Fruit fly (Drosophila melanogaster) whole organism, adult: Measurements from ENCODE around the gene Tgi.

Experiments used
- CG11617 ChIP-seq: fragments of 200-800 bp; sonication (Bioruptor generic); optimal IDR thresholded peaks from 2 replicates; lab custom pipeline; 2017; ENCODE audit warnings: mild to moderate bottlenecking, missing biosample characterization, missing genetic modification reagents, missing genetic modification characterization
- CG12768 ChIP-seq: fragments of 200-800 bp; sonication (Bioruptor generic); optimal IDR thresholded peaks from 2 replicates; lab custom pipeline; 2017; ENCODE audit warnings: missing biosample characterization, missing genetic modification characterization, mild to moderate bottlenecking, moderate library complexity, missing genetic modification reagents
- CG14711 ChIP-seq: fragments of 200-800 bp; sonication (Bioruptor generic); optimal IDR thresholded peaks from 2 replicates; lab custom pipeline; 2018; ENCODE audit warnings: missing biosample characterization, mild to moderate bottlenecking, missing genetic modification characterization, moderate library complexity
- CG1620 ChIP-seq: fragments of 200-800 bp; sonication (Bioruptor generic); optimal IDR thresholded peaks from 2 replicates; lab custom pipeline; 2016; ENCODE audit warnings: missing biosample characterization, missing genetic modification characterization
- CG33017 ChIP-seq: fragments of 200-800 bp; sonication (Bioruptor generic); optimal IDR thresholded peaks from 2 replicates; lab custom pipeline; 2018; ENCODE audit warnings: missing biosample characterization, mild to moderate bottlenecking, missing genetic modification characterization, moderate library complexity
- CG5204 ChIP-seq: fragments of 200-800 bp; sonication (Bioruptor generic); optimal IDR thresholded peaks from 2 replicates; lab custom pipeline; 2016; ENCODE audit warnings: missing biosample characterization, missing genetic modification characterization
- CG7045 ChIP-seq: fragments of 200-800 bp; sonication (Bioruptor generic); optimal IDR thresholded peaks from 2 replicates; lab custom pipeline; 2017; ENCODE audit warnings: missing biosample characterization, mild to moderate bottlenecking, missing genetic modification characterization
- CG7101 ChIP-seq: fragments of 200-800 bp; sonication (Bioruptor generic); optimal IDR thresholded peaks from 2 replicates; lab custom pipeline; 2018; ENCODE audit warnings: missing biosample characterization, mild to moderate bottlenecking, missing genetic modification characterization, moderate library complexity
- Clk ChIP-seq: fragments of 200-800 bp; sonication (Bioruptor generic); optimal IDR thresholded peaks from 2 replicates; lab custom pipeline; 2017; ENCODE audit warnings: missing biosample characterization, missing genetic modification characterization
- Crg-1 ChIP-seq: fragments of 200-800 bp; sonication (Bioruptor generic); optimal IDR thresholded peaks from 2 replicates; lab custom pipeline; 2016; ENCODE audit warnings: missing biosample characterization, missing genetic modification characterization
- Hr96 ChIP-seq: fragments of 200-800 bp; sonication (Bioruptor generic); optimal IDR thresholded peaks from 2 replicates; lab custom pipeline; 2016; ENCODE audit warnings: missing biosample characterization, missing genetic modification characterization
- Mnt ChIP-seq: fragments of 200-800 bp; sonication (Bioruptor generic); optimal IDR thresholded peaks from 2 replicates; lab custom pipeline; 2016; ENCODE audit warnings: missing biosample characterization, mild to moderate bottlenecking, missing genetic modification characterization
- bab1 ChIP-seq: fragments of 200-800 bp; sonication (Bioruptor generic); optimal IDR thresholded peaks from 3 replicates; lab custom pipeline; 2019; ENCODE audit warnings: missing biosample characterization, mild to moderate bottlenecking, missing genetic modification characterization, moderate library complexity
- cic ChIP-seq: fragments of 200-800 bp; sonication (Bioruptor generic); optimal IDR thresholded peaks from 2 replicates; lab custom pipeline; 2017; ENCODE audit warnings: missing biosample characterization, mild to moderate bottlenecking, missing genetic modification characterization, moderate library complexity
- cnc ChIP-seq, 2 experiments: fragments of >200 bp; optimal IDR thresholded peaks; 2 replicates each; lab custom pipeline; 2017
- kay ChIP-seq: fragments of 200-800 bp; sonication (Bioruptor generic); peaks from one replicate; lab custom pipeline; 2016; ENCODE audit warnings: missing biosample characterization, missing genetic modification characterization, borderline replicate concordance
- ovo ChIP-seq: fragments of 200-800 bp; sonication (Bioruptor generic); optimal IDR thresholded peaks from 2 replicates; lab custom pipeline; 2016; ENCODE audit warnings: missing biosample characterization, missing genetic modification characterization
- pad ChIP-seq: fragments of 200-800 bp; sonication (Bioruptor generic); optimal IDR thresholded peaks from 3 replicates; lab custom pipeline; 2017; ENCODE audit warnings: missing biosample characterization, missing genetic modification characterization, mild to moderate bottlenecking, moderate library complexity, missing genetic modification reagents
- tj ChIP-seq: fragments of 200-800 bp; sonication (Bioruptor generic); optimal IDR thresholded peaks from 3 replicates; lab custom pipeline; 2017; ENCODE audit warnings: missing biosample characterization, mild to moderate bottlenecking, missing genetic modification characterization, moderate library complexity
- toe ChIP-seq: fragments of 200-800 bp; sonication (Bioruptor generic); optimal IDR thresholded peaks from 2 replicates; lab custom pipeline; 2016; ENCODE audit warnings: missing biosample characterization, missing genetic modification characterization

Gene Tgi

dm6 chr3L:13495065-13495464 is 8.5 kb downstream of the Tgi start:
- peak; percentile 17 for TF ChIP-seq tj (GFP tag; lab: Kevin White, UChicago)
- no peak for TF ChIP-seq CG14711 (tag; lab: Kevin White, UChicago)
- no peak for TF ChIP-seq Clk (GFP tag; lab: Kevin White, UChicago)

DNA sequence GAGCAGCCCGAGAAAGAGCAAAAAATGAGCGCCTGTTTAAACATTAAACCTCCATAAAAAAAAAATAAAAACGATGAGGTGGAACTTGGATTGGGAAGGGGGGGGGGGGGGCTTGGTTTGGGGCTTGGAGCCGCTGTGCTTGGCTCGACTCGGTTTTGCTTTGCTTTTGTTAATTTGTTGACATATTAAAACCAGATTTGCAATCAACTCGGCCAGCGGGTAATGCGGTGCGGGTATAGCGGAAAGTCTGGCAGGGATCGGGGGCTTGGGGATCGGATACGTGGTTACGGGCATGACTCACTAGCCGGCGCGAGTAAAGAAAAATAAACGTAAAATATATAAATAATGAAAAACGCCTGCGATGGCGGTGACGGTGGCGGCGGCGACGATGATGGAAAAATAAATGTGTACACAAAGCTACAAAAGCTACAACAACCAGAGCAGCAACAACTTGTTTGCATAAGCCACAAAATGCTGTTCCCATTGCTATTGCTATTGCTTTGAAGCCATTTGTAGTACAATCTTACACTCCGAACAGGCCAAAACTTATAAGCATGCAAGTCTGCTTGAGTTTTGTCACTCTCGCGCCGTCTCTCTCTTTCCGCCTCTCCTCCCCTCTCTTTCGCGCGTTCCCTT is 11.2 kb downstream of the Tgi start:
- TF ChIP-seq CG7101 (tag; lab: Kevin White, UChicago) (no peak), ovo (peak; percentile 37), tj (GFP tag; lab: Kevin White, UChicago) (peak; percentile 87), Crg-1 (GFP tag; lab: Kevin White, UChicago) (no peak), Mnt (GFP tag; lab: Kevin White, UChicago) (no peak), CG5204 (GFP tag; lab: Kevin White, UChicago) (no peak), toe (GFP tag; lab: Kevin White, UChicago) (no peak), CG11617 (GFP tag; lab: Kevin White, UChicago) (no peak), CG12768 (peak; percentile 27), cic (GFP tag; lab: Kevin White, UChicago) (peak; percentile 38), CG7045 (no peak), CG1620 (no peak)

DNA sequence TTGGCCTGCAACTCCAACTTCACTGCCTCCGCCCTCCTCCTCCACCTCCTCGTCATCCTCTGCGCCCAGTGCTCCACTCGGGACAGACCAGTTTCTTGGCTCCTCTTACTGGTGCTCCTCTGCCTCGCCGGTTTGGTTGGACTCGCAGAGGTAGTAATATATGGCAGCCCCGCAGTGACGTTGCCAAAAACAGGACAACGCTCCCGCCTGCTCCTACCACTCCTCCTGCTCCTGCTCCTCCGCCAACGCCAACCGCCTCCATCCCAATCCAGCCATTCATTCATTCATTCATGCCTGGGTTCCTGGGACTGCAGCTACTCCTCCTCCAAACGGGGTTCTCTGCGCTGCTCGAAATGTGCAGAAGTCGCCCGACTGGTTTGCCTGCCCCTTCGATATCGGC is 12.9 kb downstream of the Tgi start:
- TF ChIP-seq kay (GFP tag; lab: Kevin White, UChicago): no peak

DNA sequence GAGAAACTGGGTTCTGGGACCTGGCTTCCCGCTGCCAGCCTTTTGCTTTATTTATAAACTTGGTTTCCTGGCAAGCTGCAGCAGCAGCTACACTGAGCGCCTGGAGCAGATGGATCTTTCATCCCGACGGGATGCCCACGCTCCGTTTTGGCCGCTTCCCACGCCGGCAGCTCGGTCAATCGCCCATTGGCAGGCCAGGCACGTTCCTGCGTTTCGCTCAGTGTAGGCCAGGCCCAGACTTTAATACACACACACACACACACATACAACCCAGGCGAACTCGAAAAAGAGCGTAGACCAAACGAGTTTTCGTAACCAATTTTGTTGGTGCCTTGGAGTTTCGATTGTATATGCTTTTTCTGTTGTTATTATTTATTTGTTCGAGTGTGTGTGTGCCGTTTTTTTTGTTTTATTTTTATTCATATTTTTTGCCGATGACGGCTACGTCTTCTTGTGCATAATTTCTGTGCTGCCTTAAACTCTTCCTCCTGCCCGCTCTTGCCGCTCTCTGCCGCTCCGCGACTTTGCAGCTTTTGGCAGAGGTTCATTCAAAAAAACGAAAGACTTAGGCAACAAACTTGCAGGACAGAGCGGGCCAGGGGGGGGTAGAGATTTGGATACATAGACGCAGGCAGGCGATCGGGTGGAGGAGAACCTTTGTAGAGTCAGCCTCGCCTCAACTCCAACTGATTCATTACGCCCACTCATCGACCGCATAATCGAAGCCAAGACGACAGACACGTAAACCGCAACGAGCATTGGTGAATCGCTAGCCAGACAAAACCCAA is 13.5 kb downstream of the Tgi start:
- TF ChIP-seq tj (GFP tag; lab: Kevin White, UChicago) (no peak), ovo (no peak), CG7045 (no peak), cic (GFP tag; lab: Kevin White, UChicago) (no peak), CG5204 (GFP tag; lab: Kevin White, UChicago) (no peak), CG33017 (no peak), CG11617 (GFP tag; lab: Kevin White, UChicago) (no peak), Clk (GFP tag; lab: Kevin White, UChicago) (no peak), CG1620 (no peak), toe (GFP tag; lab: Kevin White, UChicago) (no peak), CG14711 (tag; lab: Kevin White, UChicago) (no peak), Mnt (GFP tag; lab: Kevin White, UChicago) (no peak), CG7101 (tag; lab: Kevin White, UChicago) (no peak), Hr96 (GFP tag; lab: Kevin White, UChicago) (no peak), CG12768 (no peak), pad (GFP tag; lab: Kevin White, UChicago) (no peak)

DNA sequence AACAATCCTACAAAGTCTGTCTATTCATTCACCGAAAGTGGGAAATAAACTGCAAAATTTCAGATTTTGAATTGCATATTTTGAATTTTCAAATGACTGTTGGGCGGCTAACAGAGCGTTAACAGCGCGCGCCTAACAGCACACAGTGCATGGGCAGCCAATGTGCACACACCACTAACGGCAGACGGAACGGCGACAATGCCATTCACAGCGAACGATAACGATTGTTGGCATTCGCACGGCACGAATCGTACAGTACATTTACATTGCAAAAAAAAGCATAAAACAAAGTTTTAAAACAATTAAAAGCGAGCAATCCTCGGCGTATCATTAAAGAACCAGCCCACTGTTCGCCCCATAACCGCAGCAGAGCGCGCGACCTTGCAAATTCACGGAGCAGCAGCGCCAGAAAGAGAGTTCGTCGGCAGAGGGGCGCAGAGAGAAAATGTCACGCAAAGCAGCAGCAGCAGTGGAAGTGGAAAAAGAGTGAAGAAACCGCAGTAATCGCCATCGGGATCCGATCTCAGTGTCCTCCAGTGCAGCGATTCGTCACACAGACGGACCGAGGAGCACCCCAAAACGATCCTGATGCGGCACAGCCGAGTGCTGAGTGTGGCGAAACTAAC is 16.0 kb downstream of the Tgi start, which contains the start of gene Spt20:
TSS of gene Spt20 (plus strand) at position 224 of the 626 bp plus-strand sequence.
- TF ChIP-seq bab1 (peak; percentile 54), Mnt (GFP tag; lab: Kevin White, UChicago) (no peak)

DNA sequence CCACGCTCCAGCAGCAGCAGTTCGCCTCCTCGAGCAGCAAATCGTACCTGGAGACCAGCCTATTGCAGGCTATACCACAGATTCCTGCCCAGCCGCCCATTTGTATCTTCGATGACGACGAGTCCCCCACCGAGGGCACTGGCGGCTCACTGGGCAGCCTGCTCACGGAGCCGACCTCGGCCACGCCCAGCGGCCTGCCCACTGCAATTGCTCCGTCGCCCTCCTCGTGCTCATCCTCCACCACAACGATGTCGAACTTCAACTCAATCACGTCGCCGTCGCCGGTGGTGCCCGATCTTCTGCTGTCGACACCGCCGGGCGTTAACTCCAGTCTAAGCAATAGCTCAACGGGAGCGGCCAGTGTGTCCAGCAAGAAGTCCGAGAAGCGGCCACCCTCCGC is 17.0 kb downstream of the Tgi start:
- TF ChIP-seq Hr96 (GFP tag; lab: Kevin White, UChicago) (no peak), tj (GFP tag; lab: Kevin White, UChicago) (no peak), pad (GFP tag; lab: Kevin White, UChicago) (no peak), CG14711 (tag; lab: Kevin White, UChicago) (no peak), CG11617 (GFP tag; lab: Kevin White, UChicago) (no peak), Clk (GFP tag; lab: Kevin White, UChicago) (no peak), CG12768 (no peak), cic (GFP tag; lab: Kevin White, UChicago) (no peak), bab1 (no peak), CG5204 (GFP tag; lab: Kevin White, UChicago) (no peak), CG7045 (no peak)

DNA sequence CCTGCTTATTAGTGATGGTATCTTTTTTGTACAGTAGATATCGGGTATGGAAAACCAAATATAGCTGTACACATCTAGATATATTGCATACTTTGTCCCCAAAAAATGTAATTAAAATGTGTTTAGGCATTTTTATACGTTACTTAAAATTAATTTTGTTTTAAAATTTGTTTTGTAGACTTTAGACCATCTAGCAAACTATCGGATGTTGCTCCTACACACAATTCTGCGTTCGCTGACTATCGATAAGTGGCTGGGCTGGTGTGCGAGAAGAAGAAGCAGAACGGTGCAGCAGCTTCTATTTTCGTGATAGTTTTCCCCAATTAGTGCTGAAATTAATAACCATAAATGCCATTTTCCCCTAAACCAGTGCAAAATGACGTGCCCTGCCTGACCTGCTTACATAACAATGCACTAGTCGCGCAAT is 26.5 kb downstream of the Tgi start, which contains the start of the genes Vps36 and Liprin-beta:
TSS of gene Vps36 (minus strand) at position 1 of the 427 bp plus-strand sequence.
TSS of gene Liprin-beta (plus strand) at position 143 of the 427 bp plus-strand sequence.
- TF ChIP-seq Clk (GFP tag; lab: Kevin White, UChicago) (peak; percentile 49), bab1 (peak; percentile 73), CG1620 (peak; percentile 88), cic (GFP tag; lab: Kevin White, UChicago) (no peak), CG11617 (GFP tag; lab: Kevin White, UChicago) (peak; percentile 75), CG7045 (peak; percentile 80), ovo (peak; percentile 71), toe (GFP tag; lab: Kevin White, UChicago) (peak; percentile 94), CG7101 (tag; lab: Kevin White, UChicago) (peak; percentile 85), Hr96 (GFP tag; lab: Kevin White, UChicago) (peak; percentile 92), CG12768 (peak; percentile 78), pad (GFP tag; lab: Kevin White, UChicago) (peak; percentile 52), Mnt (GFP tag; lab: Kevin White, UChicago) (peak; percentile 71), tj (GFP tag; lab: Kevin White, UChicago) (no peak), CG5204 (GFP tag; lab: Kevin White, UChicago) (peak; percentile 91), CG14711 (tag; lab: Kevin White, UChicago) (peak; percentile 78), cnc (optimal IDR thresholded peaks at IDR 0.05; lab: Kevin White, UChicago) (no peak), kay (GFP tag; lab: Kevin White, UChicago) (no peak), Crg-1 (GFP tag; lab: Kevin White, UChicago) (peak; percentile 83), CG33017 (peak; percentile 74)
